Worm (Caenorhabditis elegans): Measurements from ENCODE around the gene C17B7.8.

DNA sequence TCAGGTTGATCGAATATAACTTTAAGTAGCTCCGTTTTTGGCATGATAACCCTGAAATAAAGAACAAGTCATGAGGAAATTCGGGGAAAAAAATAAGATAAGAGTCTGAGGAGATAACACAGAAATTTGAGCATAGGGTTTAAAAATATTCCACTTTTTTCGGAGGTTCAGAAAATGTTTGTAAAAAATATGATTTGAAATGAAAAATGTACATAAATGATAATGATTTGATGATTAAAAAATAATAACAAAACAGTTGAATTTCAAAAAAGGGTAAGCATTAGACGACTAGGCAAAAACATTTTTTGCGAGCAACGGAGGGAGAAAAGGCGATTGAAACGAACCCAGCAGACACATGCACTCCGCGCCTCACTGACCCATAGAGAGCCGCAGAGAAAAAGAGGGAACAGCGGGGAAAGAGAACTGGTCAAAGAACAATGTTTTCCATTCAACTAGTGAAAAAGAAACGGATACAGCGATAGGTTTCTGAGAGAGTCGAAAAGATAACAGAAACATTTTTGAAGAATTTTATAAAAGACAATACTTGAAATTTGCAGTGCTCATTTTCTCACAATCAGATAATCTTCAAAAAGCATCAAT, 11.9 kb downstream of the C17B7.8 start, which contains the start of gene arrd-18:
- TF ChIP-seq ztf-7 (tag; optimal IDR thresholded peaks at IDR 0.05) (no peak), F26F4.8 (GFP tag; conservative IDR thresholded peaks at IDR 0.05) (no peak), dpl-1 (GFP tag; optimal IDR thresholded peaks at IDR 0.05) (no peak), F49E8.2 (tag; optimal IDR thresholded peaks at IDR 0.05; ENCODE audit: borderline replicate concordance) (no peak), lin-38 (GFP tag; IDR thresholded peaks at IDR 0.05) (no peak), gei-8 (GFP tag; optimal IDR thresholded peaks at IDR 0.05) (no peak), unc-62 (GFP tag; optimal IDR thresholded peaks at IDR 0.05 in 1 of 2) (peak in 1 of 2 experiments; percentile 56), unc-62 (tag; optimal IDR thresholded peaks at IDR 0.05) (no peak)

Data from whole organism, L4 larva.